Worm (Caenorhabditis elegans): ENCODE results near the gene nfi-1.

DNA sequence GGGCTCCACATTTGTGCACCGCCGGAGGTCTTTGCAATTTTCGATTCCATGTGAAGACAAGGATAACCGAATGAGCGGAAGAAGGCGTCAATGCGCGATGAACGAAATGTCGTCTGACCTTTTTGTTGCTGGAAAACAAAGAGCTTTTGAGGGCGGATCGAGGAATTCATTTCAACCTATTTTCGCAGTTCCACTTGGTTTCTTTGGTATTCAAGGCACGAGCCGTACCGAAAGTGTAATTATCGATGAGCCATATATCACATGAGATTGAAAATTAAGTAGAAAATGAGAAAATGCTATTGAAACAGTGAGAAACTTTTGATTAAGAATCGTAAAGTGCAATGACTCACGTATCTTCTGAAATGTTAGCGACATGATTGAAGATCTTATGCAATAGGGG, 18.8 kb upstream of the nfi-1 start, which contains the start of gene glb-9:
- TF ChIP-seq hmbx-1 (tag; optimal IDR thresholded peaks at IDR 0.05), result no peak
- TF ChIP-seq flt-1 (GFP tag; IDR thresholded peaks at IDR 0.05), result no peak
- no peak for TF ChIP-seq ceh-13 (GFP tag; optimal IDR thresholded peaks at IDR 0.05)
- no peak for TF ChIP-seq hmg-4 (GFP tag; optimal IDR thresholded peaks at IDR 0.05)
- TF ChIP-seq scrt-1 (GFP tag; IDR thresholded peaks at IDR 0.05), result no peak
- no peak for TF ChIP-seq tbx-11 (GFP tag; IDR thresholded peaks at IDR 0.05)
- TF ChIP-seq ama-1 (optimal IDR thresholded peaks at IDR 0.05), result no peak
- no peak for TF ChIP-seq aly-1 (tag; optimal IDR thresholded peaks at IDR 0.05)
- TF ChIP-seq tra-4 (tag; optimal IDR thresholded peaks at IDR 0.05), result no peak
- no peak for TF ChIP-seq ceh-36 (tag; optimal IDR thresholded peaks at IDR 0.05)
- TF ChIP-seq F13C5.2 (tag; optimal IDR thresholded peaks at IDR 0.05), result no peak
- TF ChIP-seq sea-1 (GFP tag; conservative IDR thresholded peaks at IDR 0.05), result no peak
- TF ChIP-seq hnd-1 (tag; optimal IDR thresholded peaks at IDR 0.05), result no peak
